Worm (Caenorhabditis elegans) whole organism, late embryonic: ENCODE data around the gene abu-2.
"Not testable (repeated sequence)": the region's sequence is repeated elsewhere in the genome, so short reads cannot be mapped to it uniquely, and the experiment has no call there.

Experiments used
- F13H6.1 ChIP-seq: sonication (generic microtip); optimal IDR thresholded peaks from 2 replicates; lab custom pipeline; 2016; ENCODE audit warnings: missing genetic modification characterization, missing compliant biosample characterization
- T23F11.4 ChIP-seq: fragments of 200-800 bp; sonication (Bioruptor generic); optimal IDR thresholded peaks from 2 replicates; lab custom pipeline; 2018; ENCODE audit warnings: mild to moderate bottlenecking, missing genetic modification characterization, missing compliant biosample characterization
- ceh-14 ChIP-seq: sonication (generic microtip); optimal IDR thresholded peaks from 2 replicates; lab custom pipeline; 2016; ENCODE audit warnings: missing genotype, missing genetic modification characterization, missing compliant biosample characterization
- ceh-18 ChIP-seq: sonication (generic microtip); optimal IDR thresholded peaks from 2 replicates; lab custom pipeline; 2016; ENCODE audit warnings: missing genetic modification characterization, missing compliant biosample characterization
- ceh-19 ChIP-seq: fragments of 200-800 bp; sonication (Bioruptor generic); optimal IDR thresholded peaks from 2 replicates; lab custom pipeline; 2018; ENCODE audit warnings: mild to moderate bottlenecking, missing genetic modification characterization, missing compliant biosample characterization
- ceh-22 ChIP-seq: sonication (generic microtip); optimal IDR thresholded peaks from 2 replicates; lab custom pipeline; 2017; ENCODE audit warnings: missing biosample characterization, missing genetic modification characterization
- ceh-30 ChIP-seq: fragments of 150-350 bp; optimal IDR thresholded peaks from 2 replicates; lab custom pipeline; 2014; ENCODE audit warnings: missing biosample characterization, missing genetic modification characterization
- ceh-31 ChIP-seq: sonication (generic microtip); optimal IDR thresholded peaks from 2 replicates; lab custom pipeline; 2016; ENCODE audit warnings: missing genetic modification characterization, missing compliant biosample characterization
- ceh-34 ChIP-seq: sonication (generic microtip); optimal IDR thresholded peaks from 2 replicates; lab custom pipeline; 2016; ENCODE audit warnings: mild to moderate bottlenecking, missing genetic modification characterization, missing compliant biosample characterization
- ceh-48 ChIP-seq: sonication (generic microtip); optimal IDR thresholded peaks from 2 replicates; lab custom pipeline; 2016; ENCODE audit warnings: missing genetic modification characterization, inconsistent platforms, missing compliant biosample characterization
- ceh-9 ChIP-seq: sonication (generic microtip); optimal IDR thresholded peaks from 2 replicates; lab custom pipeline; 2016; ENCODE audit warnings: mild to moderate bottlenecking, missing genetic modification characterization, inconsistent platforms, missing compliant biosample characterization
- dmd-4 ChIP-seq: sonication (generic microtip); optimal IDR thresholded peaks from 2 replicates; lab custom pipeline; 2016; ENCODE audit warnings: borderline replicate concordance, missing genetic modification characterization, missing compliant biosample characterization
- dve-1 ChIP-seq: sonication (generic microtip); optimal IDR thresholded peaks from 2 replicates; lab custom pipeline; 2017; ENCODE audit warnings: antibody characterized with exemption, mild to moderate bottlenecking, missing genetic modification characterization, missing compliant biosample characterization
- elt-2 ChIP-seq: sonication (generic microtip); optimal IDR thresholded peaks from 2 replicates; lab custom pipeline; 2016; ENCODE audit warnings: missing genetic modification reagents, missing genetic modification characterization, missing compliant biosample characterization
- elt-4 ChIP-seq: sonication (generic microtip); optimal IDR thresholded peaks from 2 replicates; lab custom pipeline; 2016; ENCODE audit warnings: missing genetic modification characterization, missing compliant biosample characterization
- fax-1 ChIP-seq: sonication (generic microtip); optimal IDR thresholded peaks from 2 replicates; lab custom pipeline; 2016; ENCODE audit warnings: missing genotype, missing genetic modification characterization, missing compliant biosample characterization
- fkh-10 ChIP-seq: fragments of 150-350 bp; optimal IDR thresholded peaks from 2 replicates; lab custom pipeline; 2014; ENCODE audit warnings: missing biosample characterization, missing genetic modification reagents, missing genetic modification characterization
- fkh-6 ChIP-seq: sonication (generic microtip); optimal IDR thresholded peaks from 2 replicates; lab custom pipeline; 2016; ENCODE audit warnings: missing genetic modification characterization, missing compliant biosample characterization
- hlh-15 ChIP-seq: sonication (generic microtip); optimal IDR thresholded peaks from 2 replicates; lab custom pipeline; 2016; ENCODE audit warnings: missing genetic modification characterization, missing compliant biosample characterization
- lin-11 ChIP-seq: fragments of 200-800 bp; sonication (Bioruptor generic); optimal IDR thresholded peaks from 2 replicates; lab custom pipeline; 2018; ENCODE audit warnings: mild to moderate bottlenecking, missing genetic modification characterization, missing compliant biosample characterization
- madf-2 ChIP-seq: sonication (generic microtip); optimal IDR thresholded peaks from 2 replicates; lab custom pipeline; 2017; ENCODE audit warnings: missing genetic modification characterization, missing compliant biosample characterization
- mec-3 ChIP-seq: sonication (generic microtip); optimal IDR thresholded peaks from 2 replicates; lab custom pipeline; 2016; ENCODE audit warnings: borderline replicate concordance, missing genetic modification characterization, missing compliant biosample characterization
- nhr-232 ChIP-seq: sonication (generic microtip); optimal IDR thresholded peaks from 2 replicates; lab custom pipeline; 2016; ENCODE audit warnings: missing genetic modification characterization, missing compliant biosample characterization
- npax-4 ChIP-seq: sonication (generic microtip); optimal IDR thresholded peaks from 2 replicates; lab custom pipeline; 2016; ENCODE audit warnings: missing genetic modification characterization, missing compliant biosample characterization
- pax-1 ChIP-seq: fragments of 150-350 bp; optimal IDR thresholded peaks from 2 replicates; lab custom pipeline; 2014; ENCODE audit warnings: missing biosample characterization, missing genetic modification characterization
- ref-2 ChIP-seq: sonication (generic microtip); optimal IDR thresholded peaks from 2 replicates; lab custom pipeline; 2016; ENCODE audit warnings: missing genetic modification characterization, missing compliant biosample characterization
- sdc-2 ChIP-seq: sonication (generic microtip); optimal IDR thresholded peaks from 2 replicates; lab custom pipeline; 2016; ENCODE audit warnings: missing genotype, missing genetic modification characterization, missing compliant biosample characterization
- sox-4 ChIP-seq: sonication (generic microtip); optimal IDR thresholded peaks from 2 replicates; lab custom pipeline; 2017; ENCODE audit warnings: mild to moderate bottlenecking, missing genetic modification characterization, inconsistent platforms, missing compliant biosample characterization
- tbx-7 ChIP-seq: sonication (generic microtip); optimal IDR thresholded peaks from 2 replicates; lab custom pipeline; 2016; ENCODE audit warnings: missing genotype, missing genetic modification characterization, missing compliant biosample characterization
- ttx-3 ChIP-seq: sonication (generic microtip); optimal IDR thresholded peaks from 2 replicates; lab custom pipeline; 2016; ENCODE audit warnings: missing genetic modification reagents, missing genetic modification characterization, missing compliant biosample characterization
- unc-3 ChIP-seq, 2 experiments: fragments of 200-800 bp in 1 of 2; sonication (Bioruptor generic) in 1 of 2; sonication (generic microtip) in 1 of 2; conservative IDR thresholded peaks in 1 of 2; optimal IDR thresholded peaks in 1 of 2; 2 replicates each; pipeline versions ENCODE4 v1.3.6 to Lab custom; 2016 to 2022; ENCODE audit warnings: missing compliant biosample characterization in 2 of 2, missing genetic modification characterization in 2 of 2, missing genetic modification reagents in 1 of 2
- ztf-16 ChIP-seq: sonication (generic microtip); optimal IDR thresholded peaks from 2 replicates; lab custom pipeline; 2017; ENCODE audit warnings: missing genetic modification characterization, missing compliant biosample characterization

abu-2 gene

DNA sequence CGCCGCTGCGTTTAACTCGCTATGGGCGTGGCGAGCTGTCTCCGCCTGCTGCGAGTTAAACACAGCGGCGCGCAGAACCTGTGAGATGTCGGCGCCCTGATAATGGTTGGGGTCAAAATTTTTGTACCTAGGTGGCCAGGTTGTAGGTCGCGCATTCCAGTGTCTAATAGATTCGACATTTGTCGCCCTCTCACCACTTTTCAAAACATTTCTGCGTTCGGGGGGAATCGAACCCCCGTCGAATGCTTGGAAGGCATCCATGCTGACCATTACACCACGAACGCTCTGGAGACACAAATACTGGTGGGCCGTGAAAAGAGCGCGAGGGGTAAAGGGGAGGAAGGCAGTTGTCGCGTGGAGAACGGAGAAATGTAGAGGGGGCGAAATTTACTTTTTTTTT, 31.1 kb downstream of the abu-2 start (continued):
- TF ChIP-seq tbx-7 (tag; lab: Kevin White, UChicago) (peak; percentile 53), ttx-3 (peak; percentile 83), ceh-31 (peak; percentile 68), dmd-4 (peak; percentile 79), ref-2 (tag; lab: Kevin White, UChicago) (peak; percentile 84), pax-1 (tag; lab: Kevin White, UChicago) (no peak), F13H6.1 (tag; lab: Kevin White, UChicago) (peak; percentile 58), nhr-232 (tag; lab: Kevin White, UChicago) (peak; percentile 79), ceh-30 (peak; percentile 17), ztf-16 (peak; percentile 84), fax-1 (peak; percentile 65), elt-4 (peak; percentile 80), ceh-14 (tag; lab: Kevin White, UChicago) (peak; percentile 57), T23F11.4 (GFP tag; lab: Kevin White, UChicago) (peak; percentile 60), unc-3 (GFP tag; conservative IDR thresholded peaks at IDR 0.05; lab: Robert Waterston, UW) (peak; percentile 89), unc-3 (tag; optimal IDR thresholded peaks at IDR 0.05; lab: Kevin White, UChicago) (peak; percentile 38), ceh-19 (GFP tag; lab: Kevin White, UChicago) (peak; percentile 90)

DNA sequence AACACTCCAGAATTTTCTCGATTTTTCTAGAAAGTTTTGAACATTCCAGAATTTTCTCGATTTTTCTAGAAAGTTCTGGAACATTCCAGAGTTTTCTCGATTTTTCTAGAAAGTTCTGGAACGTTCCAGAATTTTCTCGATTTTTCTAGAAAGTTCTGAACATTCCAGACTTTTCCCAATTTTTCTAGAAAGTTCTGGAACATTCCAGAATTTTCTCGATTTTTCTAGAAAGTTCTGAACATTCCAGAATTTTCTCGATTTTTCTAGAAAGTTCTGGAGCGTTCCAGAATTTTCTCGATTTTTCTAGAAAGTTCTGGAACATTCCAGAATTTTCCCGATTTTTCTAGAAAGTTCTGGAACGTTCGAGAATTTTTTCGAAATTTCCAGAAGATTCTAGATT, 35.4 kb downstream of the abu-2 start:
- TF ChIP-seq unc-3 (GFP tag; conservative IDR thresholded peaks at IDR 0.05; lab: Robert Waterston, UW) = peak; percentile 21; the same call in 1 of the 2 replicates
- not testable (repeated sequence) for TF ChIP-seq unc-3 (tag; optimal IDR thresholded peaks at IDR 0.05; lab: Kevin White, UChicago)

DNA sequence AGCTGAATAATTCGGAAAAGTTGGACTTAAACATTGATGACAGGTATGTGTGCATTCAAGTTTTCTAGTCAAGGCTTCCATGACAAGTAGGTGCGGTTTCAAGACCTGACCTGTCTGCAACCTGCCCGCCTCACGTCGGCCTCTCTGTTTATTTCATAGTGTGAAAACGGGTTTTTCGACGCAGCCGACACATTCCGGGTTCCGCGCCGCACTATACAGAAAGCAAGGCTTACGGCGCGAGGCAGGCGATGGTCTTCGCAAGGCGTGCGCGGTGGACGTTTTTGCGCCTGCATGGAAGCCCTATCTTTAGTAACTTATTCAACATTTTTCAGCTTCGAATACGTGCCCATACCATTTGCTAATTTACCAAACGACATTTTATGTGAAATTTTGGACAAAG, 38.0 kb downstream of the abu-2 start:
- TF ChIP-seq hlh-15 (no peak), ceh-22 (tag; lab: Kevin White, UChicago) (no peak), fkh-6 (no peak), sox-4 (tag; lab: Kevin White, UChicago) (no peak), lin-11 (tag; lab: Kevin White, UChicago) (no peak), ztf-16 (no peak)
- TF ChIP-seq, all 69 proteins: peak for 0

DNA sequence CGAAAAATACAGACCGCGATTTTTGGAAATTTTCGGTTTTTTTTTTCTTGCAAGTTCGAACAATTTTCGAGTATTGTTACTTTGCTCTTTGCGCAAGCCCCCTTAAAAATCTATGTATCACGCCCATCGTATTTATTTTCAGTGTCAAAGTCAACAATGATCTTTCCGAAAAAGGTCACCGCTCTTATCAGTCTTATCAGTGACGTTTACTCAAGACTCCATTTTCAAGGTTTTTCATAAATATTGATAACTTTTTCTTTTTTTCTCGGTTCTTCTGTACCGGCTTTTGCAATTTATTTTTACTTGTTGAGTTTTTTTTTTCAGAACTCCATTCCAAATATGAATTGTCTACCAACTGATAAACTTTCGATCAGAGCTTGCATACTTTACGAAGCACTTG, 38.8 kb downstream of the abu-2 start, which contains the start of gene fbxa-190:
Gene fbxa-190 (plus strand): TSS at position 325 of the 400 bp plus-strand sequence.
- TF ChIP-seq npax-4 (no peak), elt-2 (tag; lab: Kevin White, UChicago) (peak; percentile 27)
- TF ChIP-seq, all 69 proteins: peak for 1

DNA sequence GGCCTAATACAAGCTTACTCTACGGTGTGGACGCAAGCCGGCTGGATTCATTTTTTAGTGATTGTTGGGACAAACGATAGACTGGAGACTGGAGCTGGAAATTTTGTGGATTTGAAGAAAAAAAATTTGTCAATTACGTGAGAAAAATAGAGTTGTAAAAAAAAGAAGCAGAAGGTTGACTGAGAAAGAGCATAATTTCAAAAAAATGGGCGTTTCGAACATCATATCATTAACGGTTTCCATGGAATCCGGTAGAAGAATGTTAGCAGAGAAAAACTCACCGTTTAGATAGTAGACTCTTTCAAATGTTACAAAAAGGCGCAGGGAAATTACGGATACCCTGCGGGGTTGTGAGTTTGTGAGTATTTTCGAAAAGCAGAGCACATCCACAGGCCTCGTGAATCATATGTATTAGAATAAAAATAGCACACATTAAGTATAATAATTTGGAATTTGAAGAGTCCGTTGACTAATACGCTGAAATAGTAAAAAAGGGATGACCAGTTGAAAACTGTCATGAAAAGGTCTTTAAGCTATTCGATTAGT, 39.6 kb downstream of the abu-2 start, which contains the start of gene F56C3.7:
Gene F56C3.7 (minus strand): TSS at position 51 of the 546 bp plus-strand sequence.
- TF ChIP-seq sdc-2 (tag; lab: Kevin White, UChicago) = peak; percentile 95
- TF ChIP-seq madf-2 = no peak

DNA sequence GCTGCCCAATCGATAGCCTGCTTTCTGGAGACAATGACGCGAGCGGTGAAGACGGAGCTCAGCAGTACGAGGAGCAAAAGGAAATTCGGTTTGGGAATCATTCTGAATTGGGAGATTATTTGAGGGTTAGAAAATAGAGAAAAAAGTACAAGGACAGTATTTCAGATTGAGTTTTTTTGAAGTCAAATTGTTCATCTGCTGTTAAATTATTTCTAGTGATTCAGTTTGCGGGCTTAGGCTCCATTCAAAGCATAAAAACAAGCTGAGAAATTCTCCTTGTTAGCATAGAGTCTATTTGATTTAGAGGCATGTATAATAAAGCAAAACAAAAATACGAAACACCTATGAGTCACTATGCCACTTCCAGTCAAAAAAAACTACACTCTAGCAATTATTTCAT, 43.0 kb downstream of the abu-2 start, which contains the start of gene dgn-2:
Gene dgn-2 (minus strand): TSS at position 101 of the 400 bp plus-strand sequence.
- TF ChIP-seq ceh-18 (tag; lab: Kevin White, UChicago) = no peak
- TF ChIP-seq mec-3 (tag; lab: Kevin White, UChicago) = no peak
- TF ChIP-seq ceh-48 (tag; lab: Kevin White, UChicago) = no peak

DNA sequence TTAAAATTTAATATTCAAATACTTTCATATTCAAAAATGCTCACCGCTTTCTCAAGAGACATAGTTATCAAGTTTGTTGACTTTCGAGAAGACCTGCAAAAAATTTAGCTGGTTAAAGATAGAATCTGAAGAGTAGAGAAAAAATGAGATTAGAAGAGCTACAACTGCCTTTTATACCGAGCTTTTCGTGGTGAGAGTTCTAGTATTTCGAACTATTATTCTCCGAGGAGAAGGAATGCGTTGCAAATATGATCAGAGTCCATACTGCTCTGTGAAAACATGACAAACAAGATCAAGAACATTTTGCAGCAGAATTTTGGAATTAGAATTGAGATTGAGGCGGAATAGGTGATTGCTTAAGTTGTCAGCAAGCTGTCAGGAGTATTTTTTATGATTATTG, 49.8 kb downstream of the abu-2 start, which contains the start of gene F56C3.4:
Gene F56C3.4 (minus strand): TSS at position 101 of the 400 bp plus-strand sequence.
- TF ChIP-seq nhr-232 (tag; lab: Kevin White, UChicago) (no peak), dve-1 (tag; lab: Kevin White, UChicago) (no peak), ceh-9 (tag; lab: Kevin White, UChicago) (no peak), ceh-14 (tag; lab: Kevin White, UChicago) (no peak), mec-3 (tag; lab: Kevin White, UChicago) (no peak), fkh-10 (GFP tag; lab: Kevin White, UChicago) (no peak), ceh-30 (no peak), ceh-34 (tag; lab: Kevin White, UChicago) (no peak), elt-4 (no peak)
